Worm (Caenorhabditis elegans) whole organism, young adult: ENCODE data around the gene fbxa-82.
A peak's percentile ranks its signal among the peaks of the same experiment; 100 is the strongest.

Experiments
- B0261.1 ChIP-seq: sonication (generic microtip); optimal IDR thresholded peaks from 2 replicates; lab custom pipeline; 2016; ENCODE audit warnings: mild to moderate bottlenecking, missing genetic modification characterization, moderate library complexity, missing compliant biosample characterization
- B0336.3 ChIP-seq: fragments of 200-800 bp; sonication (Bioruptor generic); IDR thresholded peaks from 2 replicates; pipeline ENCODE4 v1.3.6; 2022; ENCODE audit warnings: missing genetic modification characterization, missing compliant biosample characterization
- C06A6.2 ChIP-seq: fragments of 200-800 bp; sonication (Bioruptor generic); conservative IDR thresholded peaks from 2 replicates; pipeline ENCODE4 v1.3.6; 2022; ENCODE audit warnings: missing genetic modification characterization, missing compliant biosample characterization
- D2030.7 ChIP-seq: fragments of 200-800 bp; sonication (Bioruptor generic); IDR thresholded peaks from 2 replicates; pipeline ENCODE4 v1.3.6; 2022; ENCODE audit warnings: missing genetic modification reagents, missing genetic modification characterization, missing compliant biosample characterization
- F33H1.4 ChIP-seq: fragments of 200-800 bp; sonication (Bioruptor generic); IDR thresholded peaks from 2 replicates; pipeline ENCODE4 v1.3.6; 2022; ENCODE audit warnings: missing genetic modification reagents, missing genetic modification characterization, missing compliant biosample characterization
- F49E8.2 ChIP-seq: sonication (generic microtip); optimal IDR thresholded peaks from 3 replicates; lab custom pipeline; 2017; ENCODE audit warnings: missing genetic modification characterization, mild to moderate bottlenecking, missing compliant biosample characterization, antibody characterized with exemption, moderate library complexity; ENCODE audit not compliant: insufficient read depth
- F52B5.7 ChIP-seq: sonication (generic microtip); optimal IDR thresholded peaks from 2 replicates; lab custom pipeline; 2016; ENCODE audit warnings: mild to moderate bottlenecking, missing genetic modification characterization, missing compliant biosample characterization
- T26A5.8 ChIP-seq: sonication (generic microtip); optimal IDR thresholded peaks from 2 replicates; lab custom pipeline; 2016; ENCODE audit warnings: missing genetic modification characterization, missing compliant biosample characterization
- Y53G8AR.9 ChIP-seq: fragments of 200-800 bp; sonication (Bioruptor generic); conservative IDR thresholded peaks from 2 replicates; pipeline ENCODE4 v1.3.6; 2022; ENCODE audit warnings: missing genetic modification reagents, missing genetic modification characterization, missing compliant biosample characterization
- Y79H2A.3 ChIP-seq: fragments of 200-800 bp; sonication (Bioruptor generic); conservative IDR thresholded peaks from 2 replicates; pipeline ENCODE4 v1.3.6; 2022; ENCODE audit warnings: missing genetic modification reagents, missing genetic modification characterization, missing compliant biosample characterization
- Y95B8A.8 ChIP-seq: fragments of 200-800 bp; sonication (Bioruptor generic); IDR thresholded peaks from 2 replicates; pipeline ENCODE4 v1.3.6; 2022; ENCODE audit warnings: missing genetic modification reagents, missing genetic modification characterization, missing compliant biosample characterization
- ccch-3 ChIP-seq: fragments of 200-800 bp; sonication (Bioruptor generic); optimal IDR thresholded peaks from 2 replicates; lab custom pipeline; 2018; ENCODE audit warnings: mild to moderate bottlenecking, missing genetic modification characterization, missing compliant biosample characterization
- ceh-100 ChIP-seq: fragments of 200-800 bp; sonication (Bioruptor generic); IDR thresholded peaks from 2 replicates; pipeline ENCODE4 v1.3.6; 2022; ENCODE audit warnings: missing genetic modification reagents, missing genetic modification characterization, missing compliant biosample characterization
- ceh-79 ChIP-seq: sonication (generic microtip); optimal IDR thresholded peaks from 2 replicates; lab custom pipeline; 2017; ENCODE audit warnings: mild to moderate bottlenecking, missing genetic modification characterization, missing compliant biosample characterization
- die-1 ChIP-seq: sonication (generic microtip); optimal IDR thresholded peaks from 2 replicates; lab custom pipeline; 2016; ENCODE audit warnings: missing genotype, mild to moderate bottlenecking, missing genetic modification characterization, missing compliant biosample characterization
- dpff-1 ChIP-seq: sonication (generic microtip); optimal IDR thresholded peaks from 2 replicates; lab custom pipeline; 2017; ENCODE audit warnings: mild to moderate bottlenecking, missing genetic modification characterization, missing compliant biosample characterization
- egl-18 ChIP-seq: fragments of 200-800 bp; sonication (Bioruptor generic); IDR thresholded peaks from 2 replicates; pipeline ENCODE4 v1.3.6; 2022; ENCODE audit warnings: missing genetic modification reagents, missing genetic modification characterization, missing compliant biosample characterization
- egrh-3 ChIP-seq: fragments of 200-800 bp; sonication (Bioruptor generic); IDR thresholded peaks from 2 replicates; pipeline ENCODE4 v1.3.6; 2022; ENCODE audit warnings: missing genetic modification reagents, missing genetic modification characterization, missing compliant biosample characterization
- lin-26 ChIP-seq: fragments of 200-800 bp; sonication (Bioruptor generic); IDR thresholded peaks from 2 replicates; pipeline ENCODE4 v1.3.6; 2022; ENCODE audit warnings: missing genetic modification reagents, missing genetic modification characterization, missing compliant biosample characterization
- lin-54 ChIP-seq: fragments of 200-800 bp; sonication (Bioruptor generic); optimal IDR thresholded peaks from 2 replicates; lab custom pipeline; 2018; ENCODE audit warnings: mild to moderate bottlenecking, missing genetic modification characterization, missing compliant biosample characterization
- lsl-1 ChIP-seq: fragments of 200-800 bp; sonication (Bioruptor generic); optimal IDR thresholded peaks from 2 replicates; lab custom pipeline; 2018; ENCODE audit warnings: mild to moderate bottlenecking, missing genetic modification characterization, moderate library complexity, missing compliant biosample characterization
- madf-8 ChIP-seq: fragments of 200-800 bp; sonication (Bioruptor generic); conservative IDR thresholded peaks from 2 replicates; pipeline ENCODE4 v1.3.6; 2022; ENCODE audit warnings: missing genetic modification reagents, missing genetic modification characterization, missing compliant biosample characterization
- mcd-1 ChIP-seq: fragments of 200-800 bp; sonication (Bioruptor generic); IDR thresholded peaks from 2 replicates; pipeline ENCODE4 v1.3.6; 2022; ENCODE audit warnings: missing genetic modification reagents, missing genetic modification characterization, missing compliant biosample characterization
- mel-28 ChIP-seq: sonication (generic microtip); optimal IDR thresholded peaks from 2 replicates; lab custom pipeline; 2016; ENCODE audit warnings: borderline replicate concordance, mild to moderate bottlenecking, missing genetic modification characterization, missing compliant biosample characterization
- mxl-1 ChIP-seq: sonication (generic microtip); optimal IDR thresholded peaks from 2 replicates; lab custom pipeline; 2016; ENCODE audit warnings: missing genetic modification characterization, missing compliant biosample characterization
- nfyb-1 ChIP-seq: fragments of 200-800 bp; sonication (Bioruptor generic); IDR thresholded peaks from 2 replicates; pipeline ENCODE4 v1.3.6; 2022; ENCODE audit warnings: missing genetic modification reagents, missing genetic modification characterization, missing compliant biosample characterization
- nhr-179 ChIP-seq: sonication (generic microtip); optimal IDR thresholded peaks from 2 replicates; lab custom pipeline; 2016; ENCODE audit warnings: mild to moderate bottlenecking, missing genetic modification characterization, missing compliant biosample characterization
- pha-4 ChIP-seq: fragments of 150-350 bp; sonication (generic microtip); optimal IDR thresholded peaks from 2 replicates; lab custom pipeline; 2014; ENCODE audit warnings: missing biosample characterization, missing genetic modification reagents, missing genetic modification characterization
- repo-1 ChIP-seq: sonication (generic microtip); optimal IDR thresholded peaks from 2 replicates; lab custom pipeline; 2017; ENCODE audit warnings: mild to moderate bottlenecking, missing genetic modification characterization, missing compliant biosample characterization
- snpc-4 ChIP-seq, 5 experiments: fragments of 150-350 bp in 1 of 5; sonication (generic microtip) in 4 of 5; optimal IDR thresholded peaks; 2 replicates each; lab custom pipeline; 2014 to 2018; ENCODE audit warnings: missing genetic modification characterization in 5 of 5, missing biosample characterization in 3 of 5, antibody characterized with exemption in 2 of 5, mild to moderate bottlenecking in 2 of 5, missing compliant biosample characterization in 2 of 5, missing genotype in 2 of 5, moderate library complexity in 2 of 5, missing genetic modification reagents in 1 of 5
- somi-1 ChIP-seq: fragments of 200-800 bp; sonication (Bioruptor generic); optimal IDR thresholded peaks from 2 replicates; lab custom pipeline; 2018; ENCODE audit warnings: mild to moderate bottlenecking, missing genetic modification characterization, missing compliant biosample characterization
- sptf-2 ChIP-seq: fragments of 200-800 bp; sonication (Bioruptor generic); optimal IDR thresholded peaks from 2 replicates; lab custom pipeline; 2018; ENCODE audit warnings: mild to moderate bottlenecking, missing genetic modification characterization, missing compliant biosample characterization
- tbp1 ChIP-seq: fragments of 200-800 bp; sonication (Bioruptor generic); optimal IDR thresholded peaks from 2 replicates; lab custom pipeline; 2018; ENCODE audit warnings: mild to moderate bottlenecking, missing genetic modification characterization, missing compliant biosample characterization
- xnd-1 ChIP-seq: sonication (generic microtip); optimal IDR thresholded peaks from 2 replicates; lab custom pipeline; 2016; ENCODE audit warnings: missing genotype, missing genetic modification reagents, missing genetic modification characterization, missing compliant biosample characterization
- zfh-2 ChIP-seq: fragments of 200-800 bp; sonication (Bioruptor generic); conservative IDR thresholded peaks from 2 replicates; pipeline ENCODE4 v1.3.6; 2022; ENCODE audit warnings: missing genetic modification reagents, missing genetic modification characterization, missing compliant biosample characterization

The fbxa-82 gene

DNA sequence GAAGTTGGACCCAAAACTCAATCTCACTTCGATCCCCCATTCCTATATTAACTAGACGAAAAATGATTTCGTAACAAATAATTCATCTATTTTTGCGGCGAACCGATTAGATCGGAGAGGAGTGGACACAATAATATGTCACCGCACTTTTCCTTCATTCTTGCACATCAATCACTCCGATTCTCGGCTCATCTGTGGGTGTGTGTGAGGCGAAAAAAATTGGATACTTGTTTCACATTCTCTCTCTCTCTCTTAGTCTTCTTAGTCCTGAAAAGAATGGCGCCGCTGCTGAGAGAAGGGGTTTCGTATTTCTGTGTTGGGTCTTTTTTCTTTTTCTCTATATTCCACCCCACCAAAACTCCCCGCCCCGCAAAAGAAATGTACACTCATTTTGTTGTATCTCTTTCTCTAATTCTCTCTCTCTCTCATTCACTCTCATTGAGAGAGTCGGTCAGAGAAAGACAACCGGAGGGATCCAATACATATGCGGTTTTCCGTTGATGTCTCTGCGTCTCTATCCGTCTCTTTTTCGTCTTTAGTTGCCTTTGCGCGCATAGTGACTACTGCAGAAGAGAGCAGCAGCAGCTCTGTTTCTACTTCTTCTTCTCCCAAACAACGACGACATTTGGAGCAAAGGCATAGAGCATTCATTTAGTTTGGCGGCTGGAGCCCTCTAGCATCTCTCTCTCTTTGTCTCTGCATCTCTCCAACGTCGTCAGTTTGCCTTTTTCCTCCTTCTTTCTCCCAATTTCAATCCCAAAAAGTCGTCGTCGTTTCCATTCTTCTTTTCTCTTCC, 18.9 kb upstream of the fbxa-82 start, which contains the start of gene unc-76 (continued):
- TF ChIP-seq nfyb-1 (GFP tag; lab: Robert Waterston, UW) (no peak), lin-26 (GFP tag; lab: Robert Waterston, UW) (no peak), madf-8 (GFP tag; lab: Robert Waterston, UW) (no peak), egrh-3 (GFP tag; lab: Robert Waterston, UW) (0 out of 2 replicates have a peak, but pooled peaks have one; percentile 15), F52B5.7 (tag; lab: Kevin White, UChicago) (no peak), egl-18 (no peak), T26A5.8 (no peak), B0336.3 (GFP tag; lab: Robert Waterston, UW) (peak; percentile 39; the same call in 1 of the 2 replicates), F49E8.2 (tag; lab: Kevin White, UChicago) (no peak), ceh-79 (no peak), B0261.1 (no peak), mcd-1 (GFP tag; lab: Robert Waterston, UW) (peak; percentile 51), nhr-179 (tag; lab: Kevin White, UChicago) (no peak), Y95B8A.8 (GFP tag; lab: Robert Waterston, UW) (no peak), ceh-100 (GFP tag; lab: Robert Waterston, UW) (no peak), pha-4 (tag; lab: Kevin White, UChicago) (no peak), Y79H2A.3 (GFP tag; lab: Robert Waterston, UW) (no peak), repo-1 (tag; lab: Kevin White, UChicago) (no peak), mel-28 (tag; lab: Kevin White, UChicago) (no peak), die-1 (no peak), F33H1.4 (no peak), Y53G8AR.9 (GFP tag; lab: Robert Waterston, UW) (no peak), C06A6.2 (GFP tag; lab: Robert Waterston, UW) (no peak; the same call in 1 of the 2 replicates), tbp1 (peak; percentile 10), somi-1 (no peak), lin-54 (GFP tag; lab: Kevin White, UChicago) (no peak), ccch-3 (GFP tag; lab: Kevin White, UChicago) (no peak)

DNA sequence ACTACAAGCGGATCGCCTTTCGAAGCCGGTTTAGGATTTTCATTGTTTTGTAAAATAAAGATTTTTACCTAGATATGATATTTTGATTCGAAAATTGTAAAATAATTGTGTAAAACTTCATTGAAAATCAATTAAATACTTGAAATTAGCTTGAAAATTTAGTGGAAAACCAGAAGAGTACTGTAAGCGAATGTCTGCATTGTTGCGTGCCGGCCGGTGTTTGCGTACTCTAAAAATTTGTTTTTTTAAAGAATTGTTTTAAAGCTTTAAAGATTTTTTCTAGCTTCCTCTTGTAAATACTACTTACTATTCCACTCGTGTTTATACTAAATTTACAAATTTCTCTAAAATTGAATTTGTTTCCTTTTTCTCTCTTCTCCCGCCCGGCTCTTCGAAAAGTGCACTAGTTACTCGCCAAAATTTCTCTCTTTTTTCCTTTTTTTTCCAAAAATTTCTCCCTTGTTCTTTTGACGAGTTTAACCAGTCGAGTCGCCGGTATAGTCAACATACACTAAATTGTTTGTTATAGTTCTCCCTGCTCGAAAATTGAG, 17.2 kb upstream of the fbxa-82 start:
- TF ChIP-seq lsl-1 (GFP tag; lab: Kevin White, UChicago), result peak; percentile 62
- TF ChIP-seq B0261.1, result no peak
- no peak for TF ChIP-seq xnd-1
- TF ChIP-seq D2030.7 (GFP tag; lab: Robert Waterston, UW), result peak; percentile 42; the same call in 1 of the 2 replicates
- no peak for TF ChIP-seq Y95B8A.8 (GFP tag; lab: Robert Waterston, UW)
- no peak for TF ChIP-seq dpff-1 (tag; lab: Kevin White, UChicago)

DNA sequence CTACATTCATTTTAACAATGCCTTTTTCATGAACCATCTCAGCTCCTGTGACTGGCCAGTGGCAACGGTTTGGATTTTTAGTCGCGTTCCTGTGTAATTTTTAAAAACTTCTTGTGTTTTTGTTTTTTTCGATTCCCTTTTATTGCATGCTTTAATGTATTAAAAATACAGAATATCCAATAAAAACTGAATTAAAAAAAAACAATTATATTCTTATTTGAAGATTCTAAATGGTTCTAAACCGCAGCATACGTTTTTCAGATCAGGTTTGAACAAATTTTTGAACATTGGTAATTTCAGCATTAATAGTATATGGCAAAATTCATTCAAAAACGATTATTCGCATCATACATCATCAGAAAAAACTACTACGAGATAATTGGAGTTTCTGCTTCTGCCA, 16.0 kb upstream of the fbxa-82 start, which contains the start of gene dnj-3:
TSS of gene dnj-3 (plus strand) at position 301 of the 400 bp plus-strand sequence.
- TF ChIP-seq snpc-4 (GFP tag; optimal IDR thresholded peaks at IDR 0.05; lab: Kevin White, UChicago) (no peak), snpc-4 (tag; optimal IDR thresholded peaks at IDR 0.05; lab: Kevin White, UChicago) (no peak), zfh-2 (GFP tag; lab: Robert Waterston, UW) (no peak), mxl-1 (tag; lab: Kevin White, UChicago) (no peak), sptf-2 (GFP tag; lab: Kevin White, UChicago) (no peak)
